Worm (Caenorhabditis elegans) whole organism, midembryonic: Measurements from ENCODE around the gene C05C10.8.

ENCODE experiments used
- ref-1 ChIP-seq: fragments of 200-800 bp; sonication (Bioruptor generic); conservative IDR thresholded peaks from 2 replicates; pipeline ENCODE4 v1.3.6; 2022; ENCODE audit warnings: missing genetic modification reagents, missing genetic modification characterization, missing compliant biosample characterization
- tab-1 ChIP-seq: fragments of 200-800 bp; sonication (Bioruptor generic); IDR thresholded peaks from 2 replicates; pipeline ENCODE4 v1.3.6; 2022; ENCODE audit warnings: missing genetic modification characterization, missing compliant biosample characterization
- ztf-29 ChIP-seq: fragments of 200-800 bp; sonication (Bioruptor generic); IDR thresholded peaks from 2 replicates; pipeline ENCODE4 v1.3.6; 2022; ENCODE audit warnings: missing genetic modification reagents, missing genetic modification characterization, missing compliant biosample characterization

DNA sequence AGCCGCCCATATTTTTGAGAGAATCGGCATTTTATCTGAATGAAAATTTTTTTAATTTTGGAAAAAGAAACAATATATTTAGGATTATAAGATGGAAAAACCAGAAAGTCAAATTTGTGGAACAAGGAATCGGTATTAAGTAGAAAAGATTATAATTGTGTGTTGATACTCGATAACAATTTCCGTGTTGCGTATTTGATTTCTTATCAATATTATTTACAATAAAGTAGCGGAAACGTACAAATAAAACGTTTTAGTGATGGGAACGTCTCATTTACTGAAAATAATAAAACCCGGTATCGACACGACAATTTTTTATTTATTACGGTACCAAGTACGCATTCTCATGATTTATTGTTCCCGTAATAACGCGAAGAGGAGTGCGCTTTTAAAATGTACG lies 19.1 kb upstream of the C05C10.8 start, which contains the start of gene C05C10.3:
- TF ChIP-seq tab-1: no peak
- no peak for TF ChIP-seq ref-1
- no peak for TF ChIP-seq ztf-29
